Fruit fly (Drosophila melanogaster) whole organism, embryonic: Measurements from ENCODE around the gene Noa36.

Experiments used
- ATbp ChIP-seq: fragments of 200-800 bp; sonication (Bioruptor generic); optimal IDR thresholded peaks from 2 replicates; lab custom pipeline; 2017; ENCODE audit warnings: missing biosample characterization, mild to moderate bottlenecking, missing genetic modification characterization, missing genetic modification reagents
- Abd-B ChIP-seq: fragments of 200-800 bp; sonication (Bioruptor generic); optimal IDR thresholded peaks from 2 replicates; lab custom pipeline; 2018; ENCODE audit warnings: missing biosample characterization, mild to moderate bottlenecking, missing genetic modification characterization, moderate library complexity
- Blimp-1 ChIP-seq: fragments of 200-800 bp; sonication (Bioruptor generic); optimal IDR thresholded peaks from 3 replicates; lab custom pipeline; 2018; ENCODE audit warnings: missing biosample characterization, missing genetic modification characterization, mild to moderate bottlenecking, moderate library complexity, missing genetic modification reagents
- CG10565 ChIP-seq: fragments of 200-800 bp; sonication (Bioruptor generic); optimal IDR thresholded peaks from 3 replicates; lab custom pipeline; 2016; ENCODE audit warnings: missing biosample characterization, mild to moderate bottlenecking, missing genetic modification characterization
- CG10959 ChIP-seq: fragments of 200-800 bp; sonication (Bioruptor generic); IDR thresholded peaks from 2 replicates; pipeline ENCODE4 v1.3.6; 2022; ENCODE audit warnings: missing biosample characterization, missing genetic modification characterization
- CG14710 ChIP-seq: fragments of 200-800 bp; sonication (Bioruptor generic); optimal IDR thresholded peaks from 3 replicates; lab custom pipeline; 2019; ENCODE audit warnings: missing biosample characterization, mild to moderate bottlenecking, missing genetic modification characterization, moderate library complexity
- CG15073 ChIP-seq: fragments of 200-800 bp; sonication (Bioruptor generic); optimal IDR thresholded peaks from 2 replicates; lab custom pipeline; 2016; ENCODE audit warnings: missing biosample characterization, missing genetic modification characterization
- CG15696 ChIP-seq: fragments of 200-800 bp; sonication (Bioruptor generic); optimal IDR thresholded peaks from 2 replicates; lab custom pipeline; 2019; ENCODE audit warnings: missing biosample characterization, mild to moderate bottlenecking, missing genetic modification characterization, moderate library complexity
- CG1603 ChIP-seq: fragments of 200-800 bp; sonication (Bioruptor generic); optimal IDR thresholded peaks from 2 replicates; lab custom pipeline; 2019; ENCODE audit warnings: missing biosample characterization, mild to moderate bottlenecking, missing genetic modification characterization, moderate library complexity
- CG1792 ChIP-seq: fragments of 200-800 bp; sonication (Bioruptor generic); optimal IDR thresholded peaks from 2 replicates; lab custom pipeline; 2016; ENCODE audit warnings: missing biosample characterization, missing genetic modification characterization
- CG18262 ChIP-seq: fragments of 200-800 bp; optimal IDR thresholded peaks from 3 replicates; lab custom pipeline; 2019; ENCODE audit warnings: missing biosample characterization, mild to moderate bottlenecking, missing genetic modification characterization, moderate library complexity
- CG18599 ChIP-seq: fragments of 200-800 bp; sonication (Bioruptor generic); optimal IDR thresholded peaks from 3 replicates; lab custom pipeline; 2017; ENCODE audit warnings: missing biosample characterization, missing genetic modification characterization, mild to moderate bottlenecking, moderate library complexity, missing genetic modification reagents
- CG18619 ChIP-seq: fragments of 200-800 bp; sonication (Bioruptor generic); optimal IDR thresholded peaks from 3 replicates; lab custom pipeline; 2017; ENCODE audit warnings: missing biosample characterization, mild to moderate bottlenecking, missing genetic modification characterization
- CG2202 ChIP-seq: fragments of 200-800 bp; sonication (Bioruptor generic); optimal IDR thresholded peaks from 2 replicates; lab custom pipeline; 2018; ENCODE audit warnings: missing biosample characterization, mild to moderate bottlenecking, missing genetic modification characterization
- CG2875 ChIP-seq: fragments of 200-800 bp; sonication (Bioruptor generic); optimal IDR thresholded peaks from 2 replicates; lab custom pipeline; 2017; ENCODE audit warnings: missing biosample characterization, mild to moderate bottlenecking, missing genetic modification characterization, missing genetic modification reagents
- CG30020 ChIP-seq: fragments of 200-800 bp; optimal IDR thresholded peaks from 2 replicates; lab custom pipeline; 2019; ENCODE audit warnings: missing biosample characterization, mild to moderate bottlenecking, missing genetic modification characterization, moderate library complexity
- CG30403 ChIP-seq: fragments of 200-800 bp; sonication (Bioruptor generic); optimal IDR thresholded peaks from 3 replicates; lab custom pipeline; 2016; ENCODE audit warnings: missing biosample characterization, missing genetic modification characterization
- CG33557 ChIP-seq: fragments of 200-800 bp; sonication (Bioruptor generic); optimal IDR thresholded peaks from 2 replicates; lab custom pipeline; 2019; ENCODE audit warnings: missing biosample characterization, mild to moderate bottlenecking, missing genetic modification characterization, moderate library complexity
- CG3407 ChIP-seq: fragments of 200-800 bp; sonication (Bioruptor generic); optimal IDR thresholded peaks from 2 replicates; lab custom pipeline; 2018; ENCODE audit warnings: missing biosample characterization, mild to moderate bottlenecking, missing genetic modification characterization
- CG3726 ChIP-seq: fragments of 200-800 bp; sonication (Bioruptor generic); IDR thresholded peaks from 3 replicates; pipeline ENCODE4, ENCODE4 v1.3.6; 2022; ENCODE audit warnings: missing biosample characterization, missing genetic modification characterization
- CG6813 ChIP-seq: fragments of 200-800 bp; sonication (Bioruptor generic); optimal IDR thresholded peaks from 2 replicates; lab custom pipeline; 2017; ENCODE audit warnings: missing biosample characterization, missing genetic modification characterization, mild to moderate bottlenecking, moderate library complexity, missing genetic modification reagents
- D ChIP-seq, 2 experiments: fragments of 200-800 bp in 1 of 2; fragments of >200 bp in 1 of 2; sonication (Bioruptor generic) in 1 of 2; optimal IDR thresholded peaks; 2 replicates in 1 of 2; 3 replicates in 1 of 2; lab custom pipeline; 2017; ENCODE audit warnings: mild to moderate bottlenecking in 1 of 2, missing biosample characterization in 1 of 2, missing genetic modification characterization in 1 of 2, missing genetic modification reagents in 1 of 2
- HHEX ChIP-seq: fragments of 200-800 bp; sonication (Bioruptor generic); optimal IDR thresholded peaks from 3 replicates; lab custom pipeline; 2017; ENCODE audit warnings: missing biosample characterization, mild to moderate bottlenecking, missing genetic modification characterization, missing genetic modification reagents
- HLH3B ChIP-seq: fragments of 200-800 bp; sonication (Bioruptor generic); IDR thresholded peaks from 2 replicates; pipeline ENCODE4 v1.3.6; 2022; ENCODE audit warnings: missing biosample characterization, missing genetic modification characterization
- HLHmδ ChIP-seq: fragments of 200-800 bp; sonication (Bioruptor generic); optimal IDR thresholded peaks from 2 replicates; lab custom pipeline; 2018; ENCODE audit warnings: missing biosample characterization, mild to moderate bottlenecking, missing genetic modification characterization, moderate library complexity
- Hr51 ChIP-seq, 2 experiments: fragments of 200-800 bp; sonication (Bioruptor generic); optimal IDR thresholded peaks; 2 replicates in 1 of 2; 3 replicates in 1 of 2; lab custom pipeline; 2016 to 2018; ENCODE audit warnings: missing biosample characterization in 2 of 2, missing genetic modification characterization in 2 of 2, mild to moderate bottlenecking in 1 of 2, moderate library complexity in 1 of 2
- Jarid2 ChIP-seq: fragments of 200-800 bp; sonication (Bioruptor generic); optimal IDR thresholded peaks from 3 replicates; lab custom pipeline; 2017; ENCODE audit warnings: mild to moderate bottlenecking, missing biosample characterization, missing genetic modification reagents, missing genetic modification characterization
- Lim3 ChIP-seq: fragments of 200-800 bp; sonication (Bioruptor generic); IDR thresholded peaks from 2 replicates; pipeline ENCODE4 v1.3.6; 2022; ENCODE audit warnings: missing biosample characterization, missing genetic modification characterization
- MTF-1 ChIP-seq: fragments of 200-800 bp; sonication (Bioruptor generic); optimal IDR thresholded peaks from 2 replicates; lab custom pipeline; 2018; ENCODE audit warnings: missing biosample characterization, mild to moderate bottlenecking, missing genetic modification characterization, borderline replicate concordance
- Med ChIP-seq: fragments of 200-800 bp; sonication (Bioruptor generic); peaks from one replicate; lab custom pipeline; 2016; ENCODE audit warnings: missing biosample characterization, missing genetic modification characterization, mild to moderate bottlenecking, inconsistent platforms, moderate library complexity
- Oaz ChIP-seq: fragments of 200-800 bp; sonication (Bioruptor generic); IDR thresholded peaks from 2 replicates; pipeline ENCODE4 v1.3.6; 2022; ENCODE audit warnings: missing biosample characterization, missing genetic modification characterization
- Opbp ChIP-seq: fragments of 200-800 bp; sonication (Bioruptor generic); IDR thresholded peaks from 3 replicates; pipeline ENCODE4 v1.3.6; 2022; ENCODE audit warnings: missing biosample characterization, missing genetic modification characterization; ENCODE audit not compliant: partially characterized antibody
- Sry-δ ChIP-seq: fragments of 200-800 bp; sonication (Bioruptor generic); optimal IDR thresholded peaks from 2 replicates; lab custom pipeline; 2016; ENCODE audit warnings: missing biosample characterization, missing genetic modification characterization
- Xrp1 ChIP-seq: fragments of 200-800 bp; sonication (Bioruptor generic); IDR thresholded peaks from 2 replicates; pipeline ENCODE4 v1.3.6; 2022; ENCODE audit warnings: missing biosample characterization, missing genetic modification characterization
- bowl ChIP-seq: fragments of 200-800 bp; sonication (Bioruptor generic); IDR thresholded peaks from 2 replicates; pipeline ENCODE4 v1.3.6; 2022; ENCODE audit warnings: missing biosample characterization, missing genetic modification characterization
- bsh ChIP-seq, 2 experiments: fragments of 200-800 bp; sonication (Bioruptor generic); optimal IDR thresholded peaks; 2 replicates each; lab custom pipeline; 2017 to 2018; ENCODE audit warnings: mild to moderate bottlenecking in 2 of 2, missing biosample characterization in 2 of 2, missing genetic modification characterization in 2 of 2, moderate library complexity in 1 of 2
- ci ChIP-seq: fragments of 200-800 bp; sonication (Bioruptor generic); IDR thresholded peaks from 3 replicates; pipeline ENCODE4 v1.3.6; 2022; ENCODE audit warnings: missing biosample characterization, missing genetic modification characterization
- disco-r ChIP-seq: fragments of 200-800 bp; sonication (Bioruptor generic); optimal IDR thresholded peaks from 2 replicates; lab custom pipeline; 2016; ENCODE audit warnings: missing biosample characterization, missing genetic modification characterization
- ewg ChIP-seq: fragments of 200-800 bp; sonication (Bioruptor generic); optimal IDR thresholded peaks from 3 replicates; lab custom pipeline; 2017; ENCODE audit warnings: mild to moderate bottlenecking, missing biosample characterization, missing genetic modification reagents, missing genetic modification characterization
- fd64A ChIP-seq: fragments of 200-800 bp; sonication (Bioruptor generic); optimal IDR thresholded peaks from 3 replicates; lab custom pipeline; 2018; ENCODE audit warnings: missing biosample characterization, mild to moderate bottlenecking, missing genetic modification characterization
- jumu ChIP-seq: fragments of 200-800 bp; sonication (Bioruptor generic); optimal IDR thresholded peaks from 3 replicates; lab custom pipeline; 2016; ENCODE audit warnings: missing biosample characterization, missing genetic modification characterization
- lola ChIP-seq, 3 experiments: fragments of >200 bp in 2 of 3; fragments of 200-800 bp in 1 of 3; sonication (Bioruptor generic) in 1 of 3; optimal IDR thresholded peaks; 2 replicates each; lab custom pipeline; 2017 to 2019; ENCODE audit warnings: missing biosample characterization in 3 of 3, missing genetic modification characterization in 3 of 3, mild to moderate bottlenecking in 1 of 3, moderate library complexity in 1 of 3
- otp ChIP-seq: fragments of 200-800 bp; sonication (Bioruptor generic); IDR thresholded peaks from 3 replicates; pipeline ENCODE4, ENCODE4 v1.3.6; 2022; ENCODE audit warnings: missing biosample characterization, missing genetic modification characterization
- psq ChIP-seq: fragments of 200-800 bp; sonication (Bioruptor generic); optimal IDR thresholded peaks from 2 replicates; lab custom pipeline; 2017; ENCODE audit warnings: missing biosample characterization, missing genetic modification characterization
- sr ChIP-seq: fragments of 200-800 bp; sonication (Bioruptor generic); IDR thresholded peaks from 3 replicates; pipeline ENCODE4 v1.3.6; 2022; ENCODE audit warnings: missing biosample characterization, missing genetic modification characterization
- toy ChIP-seq: fragments of 200-800 bp; sonication (Bioruptor generic); IDR thresholded peaks from 2 replicates; pipeline ENCODE4 v1.3.6; 2022; ENCODE audit warnings: missing biosample characterization, missing genetic modification characterization
- vvl ChIP-seq: fragments of 200-800 bp; sonication (Bioruptor generic); IDR thresholded peaks from 2 replicates; pipeline ENCODE4 v1.3.6; 2022; ENCODE audit warnings: missing biosample characterization, missing genetic modification characterization
- wek ChIP-seq: fragments of 200-800 bp; sonication (Bioruptor generic); optimal IDR thresholded peaks from 3 replicates; lab custom pipeline; 2018; ENCODE audit warnings: missing biosample characterization, mild to moderate bottlenecking, missing genetic modification characterization, moderate library complexity

Noa36 gene

DNA sequence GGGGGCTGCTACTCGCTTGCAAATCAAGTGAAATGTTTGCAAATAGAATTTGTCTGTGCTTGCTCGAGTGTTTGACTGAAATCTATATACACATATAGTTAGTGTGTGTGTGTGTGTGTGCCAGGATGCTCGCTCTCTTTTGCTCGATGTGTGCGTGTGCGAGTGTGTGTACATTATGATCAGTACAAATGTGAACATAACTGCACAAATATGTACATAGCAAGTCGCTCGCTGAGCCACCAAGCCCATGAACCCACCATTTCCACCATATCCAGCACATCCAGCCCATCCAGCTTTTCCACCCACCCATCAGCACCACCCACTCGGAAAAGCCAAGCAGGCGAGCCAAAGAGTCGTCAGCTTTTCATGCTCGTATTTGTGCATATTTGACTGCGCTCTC, 46.8 kb downstream of the Noa36 start:
- TF ChIP-seq CG2202 (tag; lab: Kevin White, UChicago), result peak; percentile 50
- TF ChIP-seq otp (GFP tag; lab: Robert Waterston, UW), result 0 out of 3 replicates have a peak, but pooled peaks have one; percentile 20
- peak; percentile 3 for TF ChIP-seq CG33557 (GFP tag; lab: Kevin White, UChicago)
- no peak for TF ChIP-seq disco-r (GFP tag; lab: Kevin White, UChicago)
- peak; percentile 33 for TF ChIP-seq CG18599 (GFP tag; lab: Kevin White, UChicago)
- TF ChIP-seq MTF-1 (GFP tag; lab: Kevin White, UChicago), result peak; percentile 52
- TF ChIP-seq CG15696 (tag; lab: Kevin White, UChicago), result peak; percentile 43
- TF ChIP-seq jumu (GFP tag; lab: Kevin White, UChicago), result no peak
- peak; percentile 44 for TF ChIP-seq Xrp1 (GFP tag; lab: Robert Waterston, UW)
- TF ChIP-seq CG18262 (tag; lab: Kevin White, UChicago), result no peak
- TF ChIP-seq ewg, result peak; percentile 22
- peak; percentile 2 for TF ChIP-seq Jarid2 (GFP tag; lab: Kevin White, UChicago)
- TF ChIP-seq psq (GFP tag; lab: Kevin White, UChicago), result no peak
- no peak for TF ChIP-seq bowl (GFP tag; lab: Robert Waterston, UW)
- 0 out of 2 replicates have a peak, but pooled peaks have one; percentile 23 for TF ChIP-seq vvl (GFP tag; lab: Robert Waterston, UW)
- TF ChIP-seq CG2875 (GFP tag; lab: Kevin White, UChicago), result peak; percentile 19
- no peak for TF ChIP-seq Oaz (GFP tag; lab: Robert Waterston, UW)
- no peak for TF ChIP-seq CG30403 (GFP tag; lab: Kevin White, UChicago)
- peak; percentile 32 for TF ChIP-seq Blimp-1
- peak; percentile 44 for TF ChIP-seq CG6813 (GFP tag; lab: Kevin White, UChicago)
- TF ChIP-seq HHEX (GFP tag; lab: Kevin White, UChicago), result peak; percentile 25
- peak; percentile 53; the same call in 1 of the 3 replicates for TF ChIP-seq CG3726 (GFP tag; lab: Robert Waterston, UW)
- TF ChIP-seq CG10959 (GFP tag; lab: Robert Waterston, UW), result 0 out of 2 replicates have a peak, but pooled peaks have one; percentile 12
- no peak for TF ChIP-seq CG10565 (GFP tag; lab: Kevin White, UChicago)
- TF ChIP-seq Hr51 (GFP tag; optimal IDR thresholded peaks at IDR 0.05; lab: Kevin White, UChicago), result no peak
- TF ChIP-seq Med, result peak; percentile 79
- TF ChIP-seq CG3407 (GFP tag; lab: Kevin White, UChicago), result peak; percentile 35
- TF ChIP-seq sr (GFP tag; lab: Robert Waterston, UW), result 0 out of 3 replicates have a peak, but pooled peaks have one; percentile 20
- peak; percentile 28 for TF ChIP-seq wek
- TF ChIP-seq toy (GFP tag; lab: Robert Waterston, UW), result no peak
- TF ChIP-seq Abd-B, result no peak
- no peak for TF ChIP-seq Opbp (GFP tag; lab: Robert Waterston, UW)
- TF ChIP-seq ci, result peak; percentile 50; the same call in 1 of the 3 replicates
- TF ChIP-seq D (optimal IDR thresholded peaks at IDR 0.05; lab: Kevin White, UChicago), result no peak
- peak; percentile 25 for TF ChIP-seq D (GFP tag; optimal IDR thresholded peaks at IDR 0.05; lab: Kevin White, UChicago)
- peak; percentile 20 for TF ChIP-seq CG1792 (GFP tag; lab: Kevin White, UChicago)
- TF ChIP-seq HLH3B (GFP tag; lab: Robert Waterston, UW), result peak; percentile 22; the same call in 1 of the 2 replicates
- TF ChIP-seq CG15073 (GFP tag; lab: Kevin White, UChicago), result no peak
- peak in 1 of 3 experiments; percentile 2 for TF ChIP-seq lola (GFP tag; optimal IDR thresholded peaks at IDR 0.05; lab: Kevin White, UChicago)
- peak; percentile 43 for TF ChIP-seq ATbp (GFP tag; lab: Kevin White, UChicago)
- peak; percentile 59 for TF ChIP-seq fd64A (GFP tag; lab: Kevin White, UChicago)
- no peak for TF ChIP-seq CG18619 (GFP tag; lab: Kevin White, UChicago)
- TF ChIP-seq CG30020 (tag; lab: Kevin White, UChicago), result no peak
- no peak for TF ChIP-seq Sry-δ
- TF ChIP-seq Lim3 (GFP tag; lab: Robert Waterston, UW), result no peak
- peak; percentile 42 for TF ChIP-seq CG1603
- TF ChIP-seq bsh (GFP tag; optimal IDR thresholded peaks at IDR 0.05; lab: Kevin White, UChicago), result peak in 1 of 2 experiments; percentile 38
- TF ChIP-seq CG14710, result peak; percentile 8
- TF ChIP-seq HLHmδ (GFP tag; lab: Kevin White, UChicago), result peak; percentile 53
